Worm (Caenorhabditis elegans) whole organism, L3 larva: Measurements from ENCODE around the gene R02D5.3.

ENCODE experiments used
- R02D3.7 ChIP-seq: fragments of 150-350 bp; optimal IDR thresholded peaks from 2 replicates; lab custom pipeline; 2014; ENCODE audit warnings: missing biosample characterization, missing genetic modification characterization
- ZK546.5 ChIP-seq: sonication (generic microtip); optimal IDR thresholded peaks from 2 replicates; lab custom pipeline; 2017; ENCODE audit warnings: missing biosample characterization, missing genetic modification characterization
- ceh-28 ChIP-seq: fragments of 150-350 bp; optimal IDR thresholded peaks from 2 replicates; lab custom pipeline; 2014; ENCODE audit warnings: missing biosample characterization, missing genetic modification reagents, missing genetic modification characterization
- ceh-9 ChIP-seq: sonication (generic microtip); optimal IDR thresholded peaks from 2 replicates; lab custom pipeline; 2018; ENCODE audit warnings: missing biosample characterization, missing genetic modification characterization
- daf-12 ChIP-seq: fragments of 150-350 bp; optimal IDR thresholded peaks from 2 replicates; lab custom pipeline; 2014; ENCODE audit warnings: missing biosample characterization, missing genetic modification reagents, missing genetic modification characterization
- egl-27 ChIP-seq: sonication (generic microtip); optimal IDR thresholded peaks from 4 replicates; lab custom pipeline; 2017; ENCODE audit warnings: missing biosample characterization, missing genetic modification reagents, missing genetic modification characterization
- egl-5 ChIP-seq: fragments of 150-350 bp; optimal IDR thresholded peaks from 2 replicates; lab custom pipeline; 2017; ENCODE audit warnings: missing biosample characterization, missing genetic modification reagents, missing genetic modification characterization, inconsistent platforms
- fkh-10 ChIP-seq: sonication (generic microtip); optimal IDR thresholded peaks from 2 replicates; lab custom pipeline; 2017; ENCODE audit warnings: missing biosample characterization, missing genetic modification reagents, missing genetic modification characterization
- fkh-2 ChIP-seq: fragments of 150-350 bp; optimal IDR thresholded peaks from 2 replicates; lab custom pipeline; 2014; ENCODE audit warnings: missing biosample characterization, missing genetic modification reagents, missing genetic modification characterization
- fos-1 ChIP-seq: fragments of 150-350 bp; optimal IDR thresholded peaks from 2 replicates; lab custom pipeline; 2014; ENCODE audit warnings: missing biosample characterization, missing genetic modification characterization
- hmg-11 ChIP-seq: sonication (generic microtip); optimal IDR thresholded peaks from 2 replicates; lab custom pipeline; 2016; ENCODE audit warnings: missing genetic modification characterization, missing compliant biosample characterization
- jun-1 ChIP-seq: fragments of 150-350 bp; optimal IDR thresholded peaks from 2 replicates; lab custom pipeline; 2014; ENCODE audit warnings: missing biosample characterization, missing genetic modification reagents, missing genetic modification characterization
- mml-1 ChIP-seq: fragments of 150-350 bp; sonication (generic microtip); optimal IDR thresholded peaks from 3 replicates; lab custom pipeline; 2014; ENCODE audit warnings: missing biosample characterization, missing genetic modification characterization
- nhr-11 ChIP-seq: fragments of 150-350 bp; optimal IDR thresholded peaks from 2 replicates; lab custom pipeline; 2014; ENCODE audit warnings: missing biosample characterization, missing genetic modification characterization
- nhr-23 ChIP-seq: fragments of 150-350 bp; optimal IDR thresholded peaks from 2 replicates; lab custom pipeline; 2014; ENCODE audit warnings: missing biosample characterization, missing genetic modification reagents, missing genetic modification characterization
- nhr-237 ChIP-seq: fragments of 150-350 bp; optimal IDR thresholded peaks from 2 replicates; lab custom pipeline; 2014; ENCODE audit warnings: missing biosample characterization, missing genetic modification characterization
- nhr-28 ChIP-seq: fragments of 150-350 bp; optimal IDR thresholded peaks from 2 replicates; lab custom pipeline; 2014; ENCODE audit warnings: missing biosample characterization, missing genetic modification characterization
- nhr-67 ChIP-seq: fragments of 150-350 bp; optimal IDR thresholded peaks from 2 replicates; lab custom pipeline; 2014; ENCODE audit warnings: missing biosample characterization, missing genetic modification characterization
- pha-4 ChIP-seq: fragments of 150-350 bp; optimal IDR thresholded peaks from 2 replicates; lab custom pipeline; 2014; ENCODE audit warnings: missing biosample characterization, missing genetic modification reagents, missing genetic modification characterization
- sea-2 ChIP-seq: fragments of 150-350 bp; sonication (generic microtip); optimal IDR thresholded peaks from 4 replicates; lab custom pipeline; 2014; ENCODE audit warnings: missing biosample characterization, missing genetic modification reagents, missing genetic modification characterization
- snpc-4 ChIP-seq: fragments of 150-350 bp; optimal IDR thresholded peaks from 2 replicates; lab custom pipeline; 2014; ENCODE audit warnings: missing biosample characterization, missing genetic modification characterization
- unc-39 ChIP-seq: sonication (generic microtip); optimal IDR thresholded peaks from 4 replicates; lab custom pipeline; 2017; ENCODE audit warnings: missing biosample characterization, missing genetic modification characterization
- ztf-11 ChIP-seq: fragments of 150-350 bp; optimal IDR thresholded peaks from 2 replicates; lab custom pipeline; 2014; ENCODE audit warnings: missing biosample characterization, missing genetic modification characterization

R02D5.3 gene

ce11 chrV:14527210-14527609 lies 44.2 kb downstream of the R02D5.3 start:
- TF ChIP-seq R02D3.7 (tag; lab: Kevin White, UChicago) = no peak
- no peak for TF ChIP-seq nhr-67 (tag; lab: Kevin White, UChicago)
- no peak for TF ChIP-seq ceh-9
- TF ChIP-seq nhr-23 (tag; lab: Kevin White, UChicago) = no peak
- TF ChIP-seq hmg-11 = no peak
- no peak for TF ChIP-seq nhr-28 (tag; lab: Kevin White, UChicago)
- no peak for TF ChIP-seq unc-39 (tag; lab: Kevin White, UChicago)
- TF ChIP-seq jun-1 (tag; lab: Kevin White, UChicago) = no peak
- TF ChIP-seq fos-1 (tag; lab: Kevin White, UChicago) = no peak

- TF ChIP-seq nhr-11 = no peak
- TF ChIP-seq egl-27 (tag; lab: Kevin White, UChicago) = no peak
- no peak for TF ChIP-seq nhr-67 (tag; lab: Kevin White, UChicago)
- TF ChIP-seq daf-12 (tag; lab: Kevin White, UChicago) = no peak
- TF ChIP-seq mml-1 = no peak
- TF ChIP-seq snpc-4 (tag; lab: Kevin White, UChicago) = no peak
- TF ChIP-seq sea-2 (GFP tag; lab: Kevin White, UChicago) = no peak
- TF ChIP-seq ZK546.5 (tag; lab: Kevin White, UChicago) = no peak
- no peak for TF ChIP-seq fkh-10 (GFP tag; lab: Kevin White, UChicago)
- no peak for TF ChIP-seq nhr-237 (tag; lab: Kevin White, UChicago)
- TF ChIP-seq ceh-28 (tag; lab: Kevin White, UChicago) = no peak
- TF ChIP-seq pha-4 (tag; lab: Kevin White, UChicago) = no peak
- no peak for TF ChIP-seq ztf-11 (tag; lab: Kevin White, UChicago)
- no peak for TF ChIP-seq egl-5 (tag; lab: Kevin White, UChicago)
These were observed 47.9 kb downstream of the R02D5.3 start, which contains the start of gene kcnl-4 for ce11 chrV:14530813-14531212. Gene kcnl-4, plus strand, starts transcription at chrV:14531113.

ce11 chrV:14532374-14532773 lies 49.4 kb downstream of the R02D5.3 start:
- no peak for TF ChIP-seq fkh-2 (tag; lab: Kevin White, UChicago)
